Fruit fly (Drosophila melanogaster): ENCODE measurements around the gene CG31624.

CG31624 gene

DNA sequence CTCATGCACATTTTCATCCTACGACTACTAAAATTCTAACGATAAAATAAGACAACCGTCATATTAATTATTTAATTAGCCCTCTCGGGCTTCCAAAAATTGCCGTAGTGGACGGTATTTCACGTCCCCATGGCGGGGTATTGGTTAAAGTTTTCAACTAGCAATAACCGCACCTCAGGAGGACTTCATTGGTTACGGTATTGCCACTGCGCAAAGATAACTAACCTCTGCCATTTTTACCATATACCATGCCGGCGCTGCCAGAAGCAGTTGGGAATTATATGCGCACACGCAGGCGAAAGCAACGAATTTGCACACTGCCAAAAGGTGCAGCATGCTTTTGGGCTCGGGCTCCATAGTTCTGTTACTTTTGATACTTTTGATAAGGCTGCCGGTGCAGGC lies 14.8 kb upstream of the CG31624 start (continued):
- no peak for TF ChIP-seq Lpt (GFP tag; optimal IDR thresholded peaks at IDR 0.05)
- TF ChIP-seq Oli (tag; optimal IDR thresholded peaks at IDR 0.05): no peak
- TF ChIP-seq CG31388 (GFP tag; optimal IDR thresholded peaks at IDR 0.05): no peak
- TF ChIP-seq CG8765 (GFP tag; IDR thresholded peaks at IDR 0.05): peak; percentile 41; the same call in 1 of the 2 replicates
- TF ChIP-seq fu2 (GFP tag; optimal IDR thresholded peaks at IDR 0.05): no peak
- no peak for TF ChIP-seq CG17802 (tag; optimal IDR thresholded peaks at IDR 0.05)
- no peak for TF ChIP-seq disco-r (GFP tag; optimal IDR thresholded peaks at IDR 0.05)
- TF ChIP-seq CG6689 (GFP tag; IDR thresholded peaks at IDR 0.05): no peak
- peak; percentile 49; the same call in 1 of the 2 replicates for TF ChIP-seq CG11247 (GFP tag; IDR thresholded peaks at IDR 0.05)
- TF ChIP-seq CG10654 (GFP tag; optimal IDR thresholded peaks at IDR 0.05): peak; percentile 12
- no peak for TF ChIP-seq CG18476 (GFP tag; optimal IDR thresholded peaks at IDR 0.05)
- no peak for TF ChIP-seq fru (optimal IDR thresholded peaks at IDR 0.05)
- 0 out of 3 replicates have a peak, but pooled peaks have one; percentile 36 for TF ChIP-seq CG2889 (GFP tag; IDR thresholded peaks at IDR 0.05)
- peak; percentile 35 for TF ChIP-seq HHEX (GFP tag; optimal IDR thresholded peaks at IDR 0.05)
- 0 out of 2 replicates have a peak, but pooled peaks have one; percentile 52 for TF ChIP-seq ato (GFP tag; IDR thresholded peaks at IDR 0.05; ENCODE audit: partially characterized antibody)
- TF ChIP-seq kay (GFP tag; optimal IDR thresholded peaks at IDR 0.05): no peak
- TF ChIP-seq CG18262 (tag; optimal IDR thresholded peaks at IDR 0.05): no peak
- TF ChIP-seq sima (GFP tag; optimal IDR thresholded peaks at IDR 0.05): no peak
- no peak for TF ChIP-seq grau (tag; optimal IDR thresholded peaks at IDR 0.05)
- peak; percentile 13 for TF ChIP-seq CG13775 (GFP tag; optimal IDR thresholded peaks at IDR 0.05)
- TF ChIP-seq CG14050 (GFP tag; IDR thresholded peaks at IDR 0.05): 0 out of 3 replicates have a peak, but pooled peaks have one; percentile 12
- TF ChIP-seq fd102C (GFP tag; optimal IDR thresholded peaks at IDR 0.05): peak; percentile 32
- no peak for TF ChIP-seq Asciz (GFP tag; optimal IDR thresholded peaks at IDR 0.05)
- peak; percentile 38 for TF ChIP-seq lbe (GFP tag; optimal IDR thresholded peaks at IDR 0.05)
- no peak for TF ChIP-seq CG14965 (GFP tag; optimal IDR thresholded peaks at IDR 0.05; ENCODE audit: borderline replicate concordance)
- TF ChIP-seq CG6791 (GFP tag; IDR thresholded peaks at IDR 0.05; ENCODE audit: partially characterized antibody): peak; percentile 67; the same call in 2 of the 3 replicates
- no peak; the same call in 2 of the 3 replicates for TF ChIP-seq tgo (GFP tag; IDR thresholded peaks at IDR 0.05)
- no peak for TF ChIP-seq pho (GFP tag; optimal IDR thresholded peaks at IDR 0.05)
- TF ChIP-seq CG3163 (GFP tag; optimal IDR thresholded peaks at IDR 0.05): peak; percentile 9
- TF ChIP-seq Taf1 (GFP tag; IDR thresholded peaks at IDR 0.05): no peak; the same call in 1 of the 2 replicates
- no peak; the same call in 2 of the 3 replicates for TF ChIP-seq ci (GFP tag; IDR thresholded peaks at IDR 0.05)
- no peak; the same call in none of the 2 replicates for TF ChIP-seq CG32532 (GFP tag; IDR thresholded peaks at IDR 0.05)
- TF ChIP-seq tll (GFP tag; optimal IDR thresholded peaks at IDR 0.05): no peak
- no peak for TF ChIP-seq Hmx (GFP tag; optimal IDR thresholded peaks at IDR 0.05)
- TF ChIP-seq CG9609 (GFP tag; optimal IDR thresholded peaks at IDR 0.05): no peak
- no peak for TF ChIP-seq CG8478 (optimal IDR thresholded peaks at IDR 0.05)
- TF ChIP-seq Dip3 (GFP tag; optimal IDR thresholded peaks at IDR 0.05): peak; percentile 29
- TF ChIP-seq eyg (GFP tag; optimal IDR thresholded peaks at IDR 0.05): no peak
- no peak for TF ChIP-seq ase (GFP tag; IDR thresholded peaks at IDR 0.05)
- no peak for TF ChIP-seq cg (GFP tag; optimal IDR thresholded peaks at IDR 0.05)
- TF ChIP-seq CG10959 (GFP tag; IDR thresholded peaks at IDR 0.05): peak; percentile 62; the same call in 1 of the 2 replicates
- TF ChIP-seq CG31365 (tag; optimal IDR thresholded peaks at IDR 0.05): no peak
- TF ChIP-seq klu (GFP tag; IDR thresholded peaks at IDR 0.05): no peak
- no peak for TF ChIP-seq Hey (tag; optimal IDR thresholded peaks at IDR 0.05)
- TF ChIP-seq CG16779 (GFP tag; IDR thresholded peaks at IDR 0.05): 0 out of 2 replicates have a peak, but pooled peaks have one; percentile 26
- TF ChIP-seq Vsx1 (GFP tag; optimal IDR thresholded peaks at IDR 0.05): no peak
- TF ChIP-seq CoRest (tag; optimal IDR thresholded peaks at IDR 0.05): no peak
- TF ChIP-seq CG9437 (GFP tag; optimal IDR thresholded peaks at IDR 0.05): no peak
- TF ChIP-seq Spps (tag; optimal IDR thresholded peaks at IDR 0.05): no peak
- TF ChIP-seq otp (GFP tag; IDR thresholded peaks at IDR 0.05): peak; percentile 73; the same call in 2 of the 3 replicates
- TF ChIP-seq CG1832 (GFP tag; optimal IDR thresholded peaks at IDR 0.05): no peak
- no peak for TF ChIP-seq fd64A (GFP tag; optimal IDR thresholded peaks at IDR 0.05)
